Fruit fly (Drosophila melanogaster) whole organism, larva: ENCODE data around the gene sicily.
A peak's percentile ranks its signal among the peaks of the same experiment; 100 is the strongest.

ENCODE experiments used
- noc ChIP-seq: fragments of 200-800 bp; sonication (Bioruptor generic); optimal IDR thresholded peaks from 3 replicates; lab custom pipeline; 2019; ENCODE audit warnings: missing biosample characterization, mild to moderate bottlenecking, missing genetic modification characterization, moderate library complexity

The sicily gene

dm6 chrX:11877165-11877564, 14.4 kb upstream of the sicily start, which contains the start of gene CG10352:
Gene CG10352, minus strand, starts transcription at chrX:11877168.
- no peak for TF ChIP-seq noc

dm6 chrX:11881686-11882085, 9.8 kb upstream of the sicily start:
- no peak for TF ChIP-seq noc

- TF ChIP-seq noc: no peak
These were observed 9.1 kb upstream of the sicily start for dm6 chrX:11882447-11882846.

- TF ChIP-seq noc: no peak
These were observed 7.4 kb upstream of the sicily start for dm6 chrX:11884134-11884533.

dm6 chrX:11885356-11885755, 6.2 kb upstream of the sicily start:
- TF ChIP-seq noc: peak; percentile 64

- peak; percentile 32 for TF ChIP-seq noc
These were observed 4.6 kb upstream of the sicily start, which contains the start of the genes CG10353 and SelG for dm6 chrX:11886976-11887375. Gene CG10353, minus strand, starts transcription at chrX:11887162. Gene SelG, plus strand, starts transcription at chrX:11887284.

dm6 chrX:11888142-11888541, 3.4 kb upstream of the sicily start, which contains the start of gene CG1840:
Gene CG1840, plus strand, starts transcription at chrX:11888352.
- no peak for TF ChIP-seq noc

dm6 chrX:11893643-11894042, 2.1 kb downstream of the sicily start, which contains the start of gene wisp:
Gene wisp, plus strand, starts transcription at chrX:11893943.
- TF ChIP-seq noc: no peak

dm6 chrX:11894198-11894597, 2.7 kb downstream of the sicily start:
- TF ChIP-seq noc: no peak

- no peak for TF ChIP-seq noc
These were observed 3.6 kb downstream of the sicily start for dm6 chrX:11895141-11895540.

- TF ChIP-seq noc: no peak
These were observed 13.6 kb downstream of the sicily start, which contains the start of gene Upf1 for dm6 chrX:11905144-11905543. Gene Upf1, minus strand, starts transcription at chrX:11905371.

dm6 chrX:11906818-11907281, 15.3 kb downstream of the sicily start, which contains the start of gene CG43156:
Gene CG43156, minus strand, starts transcription at chrX:11906868.
- TF ChIP-seq noc: no peak

- TF ChIP-seq noc: no peak
These were observed 22.0 kb downstream of the sicily start for dm6 chrX:11913581-11913980.

- peak; percentile 86 for TF ChIP-seq noc
These were observed 23.6 kb downstream of the sicily start for dm6 chrX:11915154-11915593.

dm6 chrX:11917056-11917633, 25.6 kb downstream of the sicily start, which contains the start of gene pot:
Gene pot, minus strand, starts transcription at chrX:11917260.
- TF ChIP-seq noc: no peak

- peak; percentile 82 for TF ChIP-seq noc
These were observed 29.4 kb downstream of the sicily start for dm6 chrX:11920959-11921358.

- no peak for TF ChIP-seq noc
These were observed 31.2 kb downstream of the sicily start for dm6 chrX:11922650-11923237.

- TF ChIP-seq noc: no peak
These were observed 32.2 kb downstream of the sicily start for dm6 chrX:11923698-11924097.
